Worm (Caenorhabditis elegans): Measurements from ENCODE around the gene atat-2.

atat-2 gene

ce11 chrX:5819702-5820470, 29.0 kb upstream of the atat-2 start:
- TF ChIP-seq nhr-67 (tag; optimal IDR thresholded peaks at IDR 0.05) (no peak), nfya-1 (tag; optimal IDR thresholded peaks at IDR 0.05; ENCODE audit: insufficient read depth) (peak; percentile 64), nhr-43 (tag; optimal IDR thresholded peaks at IDR 0.05; ENCODE audit: poor library complexity, severe bottlenecking) (no peak), ama-1 (optimal IDR thresholded peaks at IDR 0.05) (peak; percentile 44), ztf-11 (tag; optimal IDR thresholded peaks at IDR 0.05) (no peak), ZK546.5 (tag; optimal IDR thresholded peaks at IDR 0.05) (no peak), snpc-4 (tag; optimal IDR thresholded peaks at IDR 0.05) (no peak), hmg-11 (tag; optimal IDR thresholded peaks at IDR 0.05) (peak; percentile 1), daf-12 (tag; optimal IDR thresholded peaks at IDR 0.05) (no peak), mdl-1 (tag; optimal IDR thresholded peaks at IDR 0.05) (no peak), jun-1 (tag; optimal IDR thresholded peaks at IDR 0.05) (no peak), nhr-25 (tag; optimal IDR thresholded peaks at IDR 0.05) (no peak), fkh-10 (GFP tag; optimal IDR thresholded peaks at IDR 0.05) (peak; percentile 71)

ce11 chrX:5820880-5821279, 28.0 kb upstream of the atat-2 start:
- TF ChIP-seq nhr-25 (tag; optimal IDR thresholded peaks at IDR 0.05): peak; percentile 75
- peak; percentile 30 for TF ChIP-seq nhr-43 (tag; optimal IDR thresholded peaks at IDR 0.05; ENCODE audit: poor library complexity, severe bottlenecking)
- TF ChIP-seq lsy-12 (tag; optimal IDR thresholded peaks at IDR 0.05): peak; percentile 30
- TF ChIP-seq ztf-11 (tag; optimal IDR thresholded peaks at IDR 0.05): no peak
- TF ChIP-seq elt-1 (tag; optimal IDR thresholded peaks at IDR 0.05): no peak
- no peak for TF ChIP-seq fkh-10 (GFP tag; optimal IDR thresholded peaks at IDR 0.05)

ce11 chrX:5821842-5822241, 27.1 kb upstream of the atat-2 start, which contains the start of gene hbl-1:
Gene hbl-1, plus strand, starts transcription at chrX:5822142.
- TF ChIP-seq eor-1 (tag; optimal IDR thresholded peaks at IDR 0.05): no peak
- TF ChIP-seq sea-2 (GFP tag; optimal IDR thresholded peaks at IDR 0.05): no peak
- no peak for TF ChIP-seq egl-27 (tag; optimal IDR thresholded peaks at IDR 0.05)
- no peak for TF ChIP-seq fkh-10 (GFP tag; optimal IDR thresholded peaks at IDR 0.05)
- TF ChIP-seq ceh-16 (tag; optimal IDR thresholded peaks at IDR 0.05): no peak
- no peak for TF ChIP-seq tbx-2 (tag; optimal IDR thresholded peaks at IDR 0.05)
- no peak for TF ChIP-seq lsy-12 (tag; optimal IDR thresholded peaks at IDR 0.05)
- no peak for TF ChIP-seq nhr-237 (tag; optimal IDR thresholded peaks at IDR 0.05)
- no peak for TF ChIP-seq unc-39 (tag; optimal IDR thresholded peaks at IDR 0.05)
- TF ChIP-seq nhr-67 (tag; optimal IDR thresholded peaks at IDR 0.05): no peak
- no peak for TF ChIP-seq pqm-1 (tag; optimal IDR thresholded peaks at IDR 0.05)

ce11 chrX:5826976-5827375, 21.9 kb upstream of the atat-2 start:
- no peak for TF ChIP-seq elt-3 (tag; optimal IDR thresholded peaks at IDR 0.05)
- no peak for TF ChIP-seq aly-2 (tag; optimal IDR thresholded peaks at IDR 0.05)
- no peak for TF ChIP-seq ztf-11 (tag; optimal IDR thresholded peaks at IDR 0.05)
- TF ChIP-seq nhr-12 (tag; optimal IDR thresholded peaks at IDR 0.05): no peak
- TF ChIP-seq daf-12 (tag; optimal IDR thresholded peaks at IDR 0.05): no peak

- no peak for TF ChIP-seq ceh-82 (tag; optimal IDR thresholded peaks at IDR 0.05)
- no peak for TF ChIP-seq lin-15B (tag; optimal IDR thresholded peaks at IDR 0.05)
- peak; percentile 95 for TF ChIP-seq nhr-25 (tag; optimal IDR thresholded peaks at IDR 0.05)
- no peak for TF ChIP-seq skn-1 (tag; optimal IDR thresholded peaks at IDR 0.05)
- TF ChIP-seq ZK546.5 (tag; optimal IDR thresholded peaks at IDR 0.05): no peak
- TF ChIP-seq egl-27 (tag; optimal IDR thresholded peaks at IDR 0.05): no peak
- TF ChIP-seq R02D3.7 (tag; optimal IDR thresholded peaks at IDR 0.05): no peak
- TF ChIP-seq ceh-9 (tag; optimal IDR thresholded peaks at IDR 0.05): no peak
- no peak for TF ChIP-seq ztf-11 (tag; optimal IDR thresholded peaks at IDR 0.05)
- no peak for TF ChIP-seq mdl-1 (tag; optimal IDR thresholded peaks at IDR 0.05)
- TF ChIP-seq elt-1 (tag; optimal IDR thresholded peaks at IDR 0.05): peak; percentile 36
- TF ChIP-seq unc-62 (GFP tag; optimal IDR thresholded peaks at IDR 0.05): peak; percentile 82
- no peak for TF ChIP-seq ceh-16 (tag; optimal IDR thresholded peaks at IDR 0.05)
- TF ChIP-seq nfya-1 (tag; optimal IDR thresholded peaks at IDR 0.05; ENCODE audit: insufficient read depth): peak; percentile 17
- no peak for TF ChIP-seq sea-2 (GFP tag; optimal IDR thresholded peaks at IDR 0.05)
- peak in 1 of 3 experiments; percentile 3 for TF ChIP-seq elt-3 (tag; optimal IDR thresholded peaks at IDR 0.05)
- TF ChIP-seq nhr-43 (tag; optimal IDR thresholded peaks at IDR 0.05; ENCODE audit: poor library complexity, severe bottlenecking): peak; percentile 57
- no peak for TF ChIP-seq pha-4 (tag; optimal IDR thresholded peaks at IDR 0.05)
- no peak for TF ChIP-seq nhr-67 (tag; optimal IDR thresholded peaks at IDR 0.05)
- TF ChIP-seq nhr-23 (tag; optimal IDR thresholded peaks at IDR 0.05): peak; percentile 79
- no peak for TF ChIP-seq aly-2 (tag; optimal IDR thresholded peaks at IDR 0.05)
- no peak for TF ChIP-seq jun-1 (tag; optimal IDR thresholded peaks at IDR 0.05)
- TF ChIP-seq nhr-237 (tag; optimal IDR thresholded peaks at IDR 0.05): no peak
- no peak for TF ChIP-seq unc-39 (tag; optimal IDR thresholded peaks at IDR 0.05)
- no peak for TF ChIP-seq fos-1 (tag; optimal IDR thresholded peaks at IDR 0.05)
- TF ChIP-seq egl-5 (tag; optimal IDR thresholded peaks at IDR 0.05): no peak
Observed at ce11 chrX:5828085-5828484, 20.8 kb upstream of the atat-2 start.
